Worm (Caenorhabditis elegans) whole organism, L4 larva: ENCODE results near the gene ZK1055.4.
A peak's percentile ranks its signal among the peaks of the same experiment; 100 is the strongest.

ENCODE experiments used
- F10B5.3 ChIP-seq: sonication (generic microtip); optimal IDR thresholded peaks from 2 replicates; lab custom pipeline; 2016; ENCODE audit warnings: mild to moderate bottlenecking, missing genetic modification characterization, missing compliant biosample characterization
- F37D6.2 ChIP-seq: sonication (generic microtip); optimal IDR thresholded peaks from 2 replicates; lab custom pipeline; 2016; ENCODE audit warnings: mild to moderate bottlenecking, missing genetic modification characterization, missing compliant biosample characterization
- ZK337.2 ChIP-seq: fragments of 200-800 bp; sonication (Bioruptor generic); IDR thresholded peaks from 2 replicates; pipeline ENCODE4 v1.3.6; 2022; ENCODE audit warnings: missing genetic modification reagents, missing genetic modification characterization, missing compliant biosample characterization
- aha-1 ChIP-seq: fragments of 150-350 bp; peaks from one replicate; lab custom pipeline; 2014; ENCODE audit warnings: missing biosample characterization, missing genetic modification characterization
- aly-2 ChIP-seq: sonication (generic microtip); optimal IDR thresholded peaks from 2 replicates; lab custom pipeline; 2018; ENCODE audit warnings: missing biosample characterization, missing genetic modification characterization
- ceh-32 ChIP-seq: sonication (generic microtip); optimal IDR thresholded peaks from 2 replicates; lab custom pipeline; 2016; ENCODE audit warnings: mild to moderate bottlenecking, missing genetic modification characterization, missing compliant biosample characterization; ENCODE audit not compliant: poor library complexity
- ceh-44 ChIP-seq: fragments of 200-800 bp; sonication (Bioruptor generic); IDR thresholded peaks from 2 replicates; pipeline ENCODE4 v1.3.6; 2022; ENCODE audit warnings: missing genetic modification reagents, missing genetic modification characterization, missing compliant biosample characterization
- ces-1 ChIP-seq: fragments of 150-350 bp; sonication (generic microtip); optimal IDR thresholded peaks from 4 replicates; lab custom pipeline; 2014; ENCODE audit warnings: missing biosample characterization, missing genetic modification reagents, missing genetic modification characterization
- daf-16 ChIP-seq, 3 experiments: sonication (generic microtip); optimal IDR thresholded peaks; 2 replicates each; lab custom pipeline; 2016 to 2017; ENCODE audit warnings: missing genetic modification characterization in 3 of 3, missing genetic modification reagents in 3 of 3, mild to moderate bottlenecking in 2 of 3, missing compliant biosample characterization in 2 of 3, missing biosample characterization in 1 of 3, moderate library complexity in 1 of 3
- daf-19 ChIP-seq: fragments of 200-800 bp; sonication (Bioruptor generic); conservative IDR thresholded peaks from 2 replicates; pipeline ENCODE4 v1.3.6; 2022; ENCODE audit warnings: missing genetic modification characterization, missing compliant biosample characterization
- dmd-6 ChIP-seq: fragments of 200-800 bp; sonication (Bioruptor generic); IDR thresholded peaks from 2 replicates; pipeline ENCODE4 v1.3.6; 2022; ENCODE audit warnings: missing genetic modification reagents, missing genetic modification characterization, missing compliant biosample characterization
- dpl-1 ChIP-seq: fragments of 150-350 bp; optimal IDR thresholded peaks from 2 replicates; lab custom pipeline; 2014; ENCODE audit warnings: missing biosample characterization, missing genetic modification reagents, missing genetic modification characterization
- dve-1 ChIP-seq: sonication (generic microtip); optimal IDR thresholded peaks from 2 replicates; lab custom pipeline; 2017; ENCODE audit warnings: antibody characterized with exemption, mild to moderate bottlenecking, missing genetic modification characterization, missing compliant biosample characterization; ENCODE audit not compliant: insufficient read depth
- fkh-10 ChIP-seq: fragments of 150-350 bp; optimal IDR thresholded peaks from 2 replicates; lab custom pipeline; 2014; ENCODE audit warnings: missing biosample characterization, missing genetic modification reagents, missing genetic modification characterization
- jun-1 ChIP-seq: fragments of 150-350 bp; optimal IDR thresholded peaks from 2 replicates; lab custom pipeline; 2014; ENCODE audit warnings: missing biosample characterization, missing genetic modification reagents, missing genetic modification characterization
- lin-15B ChIP-seq: fragments of 150-350 bp; sonication (generic microtip); optimal IDR thresholded peaks from 3 replicates; lab custom pipeline; 2014; ENCODE audit warnings: missing biosample characterization, missing genetic modification characterization
- lin-39 ChIP-seq: fragments of 150-350 bp; optimal IDR thresholded peaks from 2 replicates; lab custom pipeline; 2014; ENCODE audit warnings: missing biosample characterization, missing genetic modification reagents, missing genetic modification characterization
- lir-3 ChIP-seq: sonication (generic microtip); optimal IDR thresholded peaks from 2 replicates; lab custom pipeline; 2016; ENCODE audit warnings: mild to moderate bottlenecking, missing genetic modification characterization, missing compliant biosample characterization
- madf-5 ChIP-seq, 2 experiments: fragments of 200-800 bp; sonication (Bioruptor generic); IDR thresholded peaks; 2 replicates each; pipeline ENCODE4 v1.3.6; 2022; ENCODE audit warnings: missing compliant biosample characterization in 2 of 2, missing genetic modification characterization in 2 of 2
- mdl-1 ChIP-seq, 2 experiments: fragments of 150-350 bp in 1 of 2; sonication (generic microtip) in 1 of 2; optimal IDR thresholded peaks; 2 replicates each; lab custom pipeline; 2014 to 2017; ENCODE audit warnings: missing biosample characterization in 2 of 2, missing genetic modification characterization in 2 of 2
- mep-1 ChIP-seq: fragments of 150-350 bp; sonication (generic microtip); optimal IDR thresholded peaks from 3 replicates; lab custom pipeline; 2014; ENCODE audit warnings: missing biosample characterization, missing genetic modification characterization
- nhr-11 ChIP-seq: fragments of 150-350 bp; optimal IDR thresholded peaks from 2 replicates; lab custom pipeline; 2014; ENCODE audit warnings: missing biosample characterization, missing genetic modification characterization
- nhr-28 ChIP-seq: fragments of 150-350 bp; optimal IDR thresholded peaks from 2 replicates; lab custom pipeline; 2014; ENCODE audit warnings: missing biosample characterization, missing genetic modification characterization
- nhr-48 ChIP-seq: sonication (generic microtip); optimal IDR thresholded peaks from 2 replicates; lab custom pipeline; 2016; ENCODE audit warnings: mild to moderate bottlenecking, missing genetic modification characterization, missing compliant biosample characterization
- pha-4 ChIP-seq, 2 experiments: fragments of 150-350 bp in 1 of 2; fragments of 200-800 bp in 1 of 2; sonication (Bioruptor generic) in 1 of 2; IDR thresholded peaks in 1 of 2; optimal IDR thresholded peaks in 1 of 2; 2 replicates each; pipeline versions ENCODE4 v1.3.6 to Lab custom; 2014 to 2022; ENCODE audit warnings: missing genetic modification characterization in 2 of 2, missing genetic modification reagents in 2 of 2, missing biosample characterization in 1 of 2, missing compliant biosample characterization in 1 of 2
- php-3 ChIP-seq: fragments of 200-800 bp; sonication (Bioruptor generic); IDR thresholded peaks from 2 replicates; pipeline ENCODE4 v1.3.6; 2022; ENCODE audit warnings: missing genetic modification reagents, missing genetic modification characterization, missing compliant biosample characterization
- pqm-1 ChIP-seq: sonication (generic microtip); optimal IDR thresholded peaks from 2 replicates; lab custom pipeline; 2017; ENCODE audit warnings: missing biosample characterization, missing genetic modification characterization
- sdz-12 ChIP-seq: fragments of 200-800 bp; sonication (Bioruptor generic); optimal IDR thresholded peaks from 2 replicates; lab custom pipeline; 2018; ENCODE audit warnings: mild to moderate bottlenecking, missing genetic modification characterization, missing compliant biosample characterization
- snpc-1.2 ChIP-seq: fragments of 200-800 bp; sonication (Bioruptor generic); IDR thresholded peaks from 2 replicates; pipeline ENCODE4 v1.3.6; 2022; ENCODE audit warnings: missing genetic modification reagents, missing genetic modification characterization, missing compliant biosample characterization
- spr-1 ChIP-seq: sonication (generic microtip); optimal IDR thresholded peaks from 2 replicates; lab custom pipeline; 2016; ENCODE audit warnings: mild to moderate bottlenecking, missing genetic modification characterization, missing compliant biosample characterization
- spr-3 ChIP-seq: fragments of 200-800 bp; sonication (Bioruptor generic); optimal IDR thresholded peaks from 2 replicates; lab custom pipeline; 2018; ENCODE audit warnings: mild to moderate bottlenecking, missing genetic modification characterization, missing compliant biosample characterization
- tag-97 ChIP-seq: fragments of 200-800 bp; sonication (Bioruptor generic); IDR thresholded peaks from 2 replicates; pipeline ENCODE4 v1.3.6; 2022; ENCODE audit warnings: missing genetic modification characterization, missing compliant biosample characterization
- tra-1 ChIP-seq: fragments of 200-800 bp; sonication (Bioruptor generic); IDR thresholded peaks from 2 replicates; pipeline ENCODE4 v1.3.6; 2022; ENCODE audit warnings: missing genetic modification reagents, missing genetic modification characterization, missing compliant biosample characterization
- vab-7 ChIP-seq: fragments of 200-800 bp; sonication (Bioruptor generic); IDR thresholded peaks from 2 replicates; pipeline ENCODE4 v1.3.6; 2022; ENCODE audit warnings: missing genetic modification reagents, missing genetic modification characterization, missing compliant biosample characterization
- zag-1 ChIP-seq: fragments of 150-350 bp; optimal IDR thresholded peaks from 2 replicates; lab custom pipeline; 2014; ENCODE audit warnings: missing biosample characterization, missing genetic modification characterization
- zfp-3 ChIP-seq: fragments of 200-800 bp; sonication (Bioruptor generic); conservative IDR thresholded peaks from 2 replicates; pipeline ENCODE4 v1.3.6; 2022; ENCODE audit warnings: missing genetic modification reagents, missing genetic modification characterization, missing compliant biosample characterization
- zip-11 ChIP-seq: fragments of 200-800 bp; sonication (Bioruptor generic); IDR thresholded peaks from 2 replicates; pipeline ENCODE4 v1.3.6; 2022; ENCODE audit warnings: missing genetic modification characterization, missing compliant biosample characterization
- zip-2 ChIP-seq: fragments of 150-350 bp; optimal IDR thresholded peaks from 2 replicates; lab custom pipeline; 2014; ENCODE audit warnings: missing biosample characterization, missing genetic modification characterization

ZK1055.4 gene

ce11 chrV:6559585-6559984 is 22.3 kb upstream of the ZK1055.4 start (continued):
- TF ChIP-seq nhr-48 (tag; lab: Kevin White, UChicago) (peak; percentile 29), zip-11 (GFP tag; lab: Robert Waterston, UW) (no peak), zag-1 (tag; lab: Kevin White, UChicago) (no peak)

- TF ChIP-seq ZK337.2 (no peak), nhr-11 (tag; lab: Kevin White, UChicago) (no peak), snpc-1.2 (GFP tag; lab: Robert Waterston, UW) (no peak), spr-1 (tag; lab: Kevin White, UChicago) (no peak), ces-1 (GFP tag; lab: Kevin White, UChicago) (no peak)
Observed at ce11 chrV:6561592-6561991, 20.3 kb upstream of the ZK1055.4 start, which contains the start of gene spp-19. spp-19 (minus strand) TSS chrV:6561692.

ce11 chrV:6565851-6566386 is 15.9 kb upstream of the ZK1055.4 start, which contains the start of gene K04A8.1:
K04A8.1 (plus strand) TSS chrV:6566336.
- peak; percentile 45 for TF ChIP-seq nhr-28
- TF ChIP-seq pqm-1 = peak; percentile 69
- no peak for TF ChIP-seq lir-3 (tag; lab: Kevin White, UChicago)
- no peak for TF ChIP-seq ZK337.2
- no peak for TF ChIP-seq fkh-10 (GFP tag; lab: Kevin White, UChicago)
- TF ChIP-seq daf-16 (GFP tag; optimal IDR thresholded peaks at IDR 0.05; lab: Kevin White, UChicago) = no peak
- TF ChIP-seq daf-16 (tag; optimal IDR thresholded peaks at IDR 0.05; lab: Kevin White, UChicago) = peak; percentile 75
- TF ChIP-seq dve-1 (tag; lab: Kevin White, UChicago) = peak; percentile 50
- no peak for TF ChIP-seq vab-7
- TF ChIP-seq zfp-3 (GFP tag; lab: Robert Waterston, UW) = no peak

- peak in 1 of 2 experiments; percentile 5 for TF ChIP-seq mdl-1 (tag; optimal IDR thresholded peaks at IDR 0.05; lab: Kevin White, UChicago)
- TF ChIP-seq tag-97 (GFP tag; lab: Robert Waterston, UW) = no peak
- peak; percentile 67 for TF ChIP-seq dve-1 (tag; lab: Kevin White, UChicago)
- no peak for TF ChIP-seq daf-19
- TF ChIP-seq nhr-28 = peak; percentile 90
- no peak for TF ChIP-seq daf-16 (GFP tag; optimal IDR thresholded peaks at IDR 0.05; lab: Kevin White, UChicago)
- TF ChIP-seq daf-16 (tag; optimal IDR thresholded peaks at IDR 0.05; lab: Kevin White, UChicago) = peak; percentile 96
- peak; percentile 90 for TF ChIP-seq aha-1 (tag; lab: Kevin White, UChicago)
- TF ChIP-seq dpl-1 (GFP tag; lab: Kevin White, UChicago) = no peak
- peak; percentile 33; the same call in 1 of the 2 replicates for TF ChIP-seq dmd-6
- peak; percentile 98 for TF ChIP-seq pqm-1
Observed at ce11 chrV:6575406-6576130, 6.3 kb upstream of the ZK1055.4 start, which contains the start of gene fut-2. fut-2 (minus strand) TSS chrV:6575890.

ce11 chrV:6576567-6576966 is 5.3 kb upstream of the ZK1055.4 start, which contains the start of gene EGAP9.4:
EGAP9.4 (plus strand) TSS chrV:6576867.
- no peak for TF ChIP-seq mdl-1 (tag; optimal IDR thresholded peaks at IDR 0.05; lab: Kevin White, UChicago)
- TF ChIP-seq tra-1 = no peak
- no peak for TF ChIP-seq pha-4 (GFP tag; IDR thresholded peaks at IDR 0.05; lab: Robert Waterston, UW)
- no peak for TF ChIP-seq pha-4 (tag; optimal IDR thresholded peaks at IDR 0.05; lab: Kevin White, UChicago)
- TF ChIP-seq nhr-48 (tag; lab: Kevin White, UChicago) = no peak
- TF ChIP-seq lin-15B (tag; lab: Kevin White, UChicago) = no peak
- no peak for TF ChIP-seq nhr-28
- no peak for TF ChIP-seq dmd-6
- TF ChIP-seq ceh-32 (tag; lab: Kevin White, UChicago) = no peak
- no peak for TF ChIP-seq daf-19
- TF ChIP-seq mep-1 (tag; lab: Kevin White, UChicago) = no peak
- TF ChIP-seq, all 104 proteins: peak for 0

ce11 chrV:6579992-6580391 is 1.9 kb upstream of the ZK1055.4 start, which contains the start of gene EGAP9.3:
EGAP9.3 (minus strand) TSS chrV:6580122.
- TF ChIP-seq lin-39 (tag; lab: Kevin White, UChicago) = no peak
- no peak for TF ChIP-seq sdz-12 (GFP tag; lab: Kevin White, UChicago)
- TF ChIP-seq F10B5.3 (tag; lab: Kevin White, UChicago) = no peak
- TF ChIP-seq madf-5 (GFP tag; IDR thresholded peaks at IDR 0.05; lab: Robert Waterston, UW) = no peak
- no peak for TF ChIP-seq spr-3 (GFP tag; lab: Kevin White, UChicago)
- TF ChIP-seq pqm-1 = peak; percentile 43
- no peak for TF ChIP-seq F37D6.2 (tag; lab: Kevin White, UChicago)
- no peak for TF ChIP-seq zip-2 (tag; lab: Kevin White, UChicago)
- TF ChIP-seq jun-1 = no peak
- no peak for TF ChIP-seq aly-2 (tag; lab: Kevin White, UChicago)
- no peak for TF ChIP-seq daf-16 (GFP tag; optimal IDR thresholded peaks at IDR 0.05; lab: Kevin White, UChicago)
- TF ChIP-seq daf-16 (tag; optimal IDR thresholded peaks at IDR 0.05; lab: Kevin White, UChicago) = peak; percentile 19
- TF ChIP-seq php-3 = no peak
- no peak for TF ChIP-seq ZK337.2
- no peak for TF ChIP-seq ceh-44 (GFP tag; lab: Robert Waterston, UW)
